Worm (Caenorhabditis elegans) whole organism, late embryonic: Measurements from ENCODE around the gene F17A2.16.
"Not testable (repeated sequence)": the region's sequence is repeated elsewhere in the genome, so short reads cannot be mapped to it uniquely, and the experiment has no call there.

Experiments used
- C08G9.2 ChIP-seq: sonication (generic microtip); optimal IDR thresholded peaks from 2 replicates; lab custom pipeline; 2016; ENCODE audit warnings: mild to moderate bottlenecking, missing genetic modification characterization, moderate library complexity, missing compliant biosample characterization
- K02D7.2 ChIP-seq: sonication (generic microtip); optimal IDR thresholded peaks from 2 replicates; lab custom pipeline; 2017; ENCODE audit warnings: mild to moderate bottlenecking, missing genetic modification characterization, missing compliant biosample characterization
- T23F11.4 ChIP-seq: fragments of 200-800 bp; sonication (Bioruptor generic); optimal IDR thresholded peaks from 2 replicates; lab custom pipeline; 2018; ENCODE audit warnings: mild to moderate bottlenecking, missing genetic modification characterization, missing compliant biosample characterization
- Y22D7AL.16 ChIP-seq: sonication (generic microtip); optimal IDR thresholded peaks from 2 replicates; lab custom pipeline; 2016; ENCODE audit warnings: missing genetic modification characterization, missing compliant biosample characterization
- ahr-1 ChIP-seq: sonication (generic microtip); optimal IDR thresholded peaks from 2 replicates; lab custom pipeline; 2016; ENCODE audit warnings: missing genetic modification characterization, missing compliant biosample characterization
- ama-1 ChIP-seq: fragments of 150-350 bp; optimal IDR thresholded peaks from 2 replicates; lab custom pipeline; 2014
- ceh-18 ChIP-seq: sonication (generic microtip); optimal IDR thresholded peaks from 2 replicates; lab custom pipeline; 2016; ENCODE audit warnings: missing genetic modification characterization, missing compliant biosample characterization
- ceh-19 ChIP-seq: fragments of 200-800 bp; sonication (Bioruptor generic); optimal IDR thresholded peaks from 2 replicates; lab custom pipeline; 2018; ENCODE audit warnings: mild to moderate bottlenecking, missing genetic modification characterization, missing compliant biosample characterization
- ceh-24 ChIP-seq: sonication (generic microtip); optimal IDR thresholded peaks from 2 replicates; lab custom pipeline; 2016; ENCODE audit warnings: mild to moderate bottlenecking, missing genetic modification characterization, missing compliant biosample characterization
- ceh-30 ChIP-seq: fragments of 150-350 bp; optimal IDR thresholded peaks from 2 replicates; lab custom pipeline; 2014; ENCODE audit warnings: missing biosample characterization, missing genetic modification characterization
- ceh-31 ChIP-seq: sonication (generic microtip); optimal IDR thresholded peaks from 2 replicates; lab custom pipeline; 2016; ENCODE audit warnings: missing genetic modification characterization, missing compliant biosample characterization
- ceh-48 ChIP-seq: sonication (generic microtip); optimal IDR thresholded peaks from 2 replicates; lab custom pipeline; 2016; ENCODE audit warnings: missing genetic modification characterization, inconsistent platforms, missing compliant biosample characterization
- che-1 ChIP-seq: sonication (generic microtip); optimal IDR thresholded peaks from 2 replicates; lab custom pipeline; 2016; ENCODE audit warnings: mild to moderate bottlenecking, missing genetic modification characterization, missing compliant biosample characterization
- elt-4 ChIP-seq: sonication (generic microtip); optimal IDR thresholded peaks from 2 replicates; lab custom pipeline; 2016; ENCODE audit warnings: missing genetic modification characterization, missing compliant biosample characterization
- ets-4 ChIP-seq: sonication (generic microtip); optimal IDR thresholded peaks from 2 replicates; lab custom pipeline; 2016; ENCODE audit warnings: missing genetic modification characterization, missing compliant biosample characterization
- fax-1 ChIP-seq: sonication (generic microtip); optimal IDR thresholded peaks from 2 replicates; lab custom pipeline; 2016; ENCODE audit warnings: missing genotype, missing genetic modification characterization, missing compliant biosample characterization
- fkh-10 ChIP-seq: fragments of 150-350 bp; optimal IDR thresholded peaks from 2 replicates; lab custom pipeline; 2014; ENCODE audit warnings: missing biosample characterization, missing genetic modification reagents, missing genetic modification characterization
- gmeb-2 ChIP-seq: sonication (generic microtip); optimal IDR thresholded peaks from 2 replicates; lab custom pipeline; 2016; ENCODE audit warnings: missing genetic modification characterization, inconsistent platforms, missing compliant biosample characterization
- hlh-13 ChIP-seq: fragments of 200-800 bp; sonication (Bioruptor generic); optimal IDR thresholded peaks from 2 replicates; lab custom pipeline; 2018; ENCODE audit warnings: mild to moderate bottlenecking, missing genetic modification characterization, missing compliant biosample characterization
- hlh-6 ChIP-seq: sonication (generic microtip); optimal IDR thresholded peaks from 2 replicates; lab custom pipeline; 2016; ENCODE audit warnings: missing genotype, missing genetic modification characterization, missing compliant biosample characterization
- hlh-8 ChIP-seq: sonication (generic microtip); optimal IDR thresholded peaks from 2 replicates; lab custom pipeline; 2016; ENCODE audit warnings: missing genotype, missing genetic modification characterization, missing compliant biosample characterization
- madf-2 ChIP-seq: sonication (generic microtip); optimal IDR thresholded peaks from 2 replicates; lab custom pipeline; 2017; ENCODE audit warnings: missing genetic modification characterization, missing compliant biosample characterization
- mec-3 ChIP-seq: sonication (generic microtip); optimal IDR thresholded peaks from 2 replicates; lab custom pipeline; 2016; ENCODE audit warnings: borderline replicate concordance, missing genetic modification characterization, missing compliant biosample characterization
- nfya-1 ChIP-seq: sonication (generic microtip); optimal IDR thresholded peaks from 2 replicates; lab custom pipeline; 2017; ENCODE audit warnings: missing genetic modification characterization, mild to moderate bottlenecking, missing compliant biosample characterization, antibody characterized with exemption, moderate library complexity
- nhr-11 ChIP-seq: fragments of 150-350 bp; optimal IDR thresholded peaks from 2 replicates; lab custom pipeline; 2014; ENCODE audit warnings: missing biosample characterization, missing genetic modification characterization
- nhr-232 ChIP-seq: sonication (generic microtip); optimal IDR thresholded peaks from 2 replicates; lab custom pipeline; 2016; ENCODE audit warnings: missing genetic modification characterization, missing compliant biosample characterization
- npax-4 ChIP-seq: sonication (generic microtip); optimal IDR thresholded peaks from 2 replicates; lab custom pipeline; 2016; ENCODE audit warnings: missing genetic modification characterization, missing compliant biosample characterization
- pax-1 ChIP-seq: fragments of 150-350 bp; optimal IDR thresholded peaks from 2 replicates; lab custom pipeline; 2014; ENCODE audit warnings: missing biosample characterization, missing genetic modification characterization
- pha-2 ChIP-seq: sonication (generic microtip); optimal IDR thresholded peaks from 2 replicates; lab custom pipeline; 2017; ENCODE audit warnings: mild to moderate bottlenecking, missing genetic modification characterization, missing compliant biosample characterization
- ref-2 ChIP-seq: sonication (generic microtip); optimal IDR thresholded peaks from 2 replicates; lab custom pipeline; 2016; ENCODE audit warnings: missing genetic modification characterization, missing compliant biosample characterization
- rnt-1 ChIP-seq: sonication (generic microtip); optimal IDR thresholded peaks from 2 replicates; lab custom pipeline; 2016; ENCODE audit warnings: missing genetic modification characterization, missing compliant biosample characterization
- sdc-2 ChIP-seq: sonication (generic microtip); optimal IDR thresholded peaks from 2 replicates; lab custom pipeline; 2016; ENCODE audit warnings: missing genotype, missing genetic modification characterization, missing compliant biosample characterization
- sox-4 ChIP-seq: sonication (generic microtip); optimal IDR thresholded peaks from 2 replicates; lab custom pipeline; 2017; ENCODE audit warnings: mild to moderate bottlenecking, missing genetic modification characterization, inconsistent platforms, missing compliant biosample characterization
- syd-9 ChIP-seq: sonication (generic microtip); optimal IDR thresholded peaks from 2 replicates; lab custom pipeline; 2016; ENCODE audit warnings: mild to moderate bottlenecking, missing genetic modification characterization, moderate library complexity, missing compliant biosample characterization
- tbx-2 ChIP-seq: sonication (generic microtip); optimal IDR thresholded peaks from 2 replicates; lab custom pipeline; 2016; ENCODE audit warnings: missing genetic modification characterization, missing compliant biosample characterization
- tbx-7 ChIP-seq: sonication (generic microtip); optimal IDR thresholded peaks from 2 replicates; lab custom pipeline; 2016; ENCODE audit warnings: missing genotype, missing genetic modification characterization, missing compliant biosample characterization
- unc-3 ChIP-seq, 2 experiments: fragments of 200-800 bp in 1 of 2; sonication (Bioruptor generic) in 1 of 2; sonication (generic microtip) in 1 of 2; conservative IDR thresholded peaks in 1 of 2; optimal IDR thresholded peaks in 1 of 2; 2 replicates each; pipeline versions ENCODE4 v1.3.6 to Lab custom; 2016 to 2022; ENCODE audit warnings: missing compliant biosample characterization in 2 of 2, missing genetic modification characterization in 2 of 2, missing genetic modification reagents in 1 of 2
- unc-55 ChIP-seq: sonication (generic microtip); optimal IDR thresholded peaks from 2 replicates; lab custom pipeline; 2017; ENCODE audit warnings: missing biosample characterization, missing genetic modification reagents, missing genetic modification characterization
- ztf-16 ChIP-seq: sonication (generic microtip); optimal IDR thresholded peaks from 2 replicates; lab custom pipeline; 2017; ENCODE audit warnings: missing genetic modification characterization, missing compliant biosample characterization

The F17A2.16 gene

DNA sequence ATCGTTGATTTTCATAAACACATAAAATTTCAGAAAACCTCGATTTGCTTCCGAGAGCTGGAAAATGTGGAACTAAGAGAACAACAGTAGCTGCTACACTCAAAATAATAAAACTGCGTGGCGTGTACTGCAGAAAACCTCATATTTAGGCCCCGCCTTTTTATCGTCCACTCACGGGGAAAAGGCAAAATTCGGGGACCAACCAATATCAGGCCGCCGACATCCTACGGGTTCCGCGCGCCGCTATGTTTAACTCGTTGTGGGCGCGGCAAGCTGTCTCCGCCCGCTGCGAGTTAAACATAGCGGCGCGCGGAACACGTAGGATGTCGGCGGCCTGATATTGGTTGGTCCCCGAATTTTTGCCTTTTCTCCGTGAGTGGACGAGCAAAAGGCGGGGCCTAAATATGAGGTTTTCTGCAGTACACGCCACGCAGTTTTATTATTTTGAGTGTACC is at the start of gene F17A2.16:
Gene F17A2.16, plus strand, starts transcription at position 405 of the 455 bp plus-strand sequence.
- not testable (repeated sequence) for TF ChIP-seq ceh-30; ceh-48 (tag; lab: Kevin White, UChicago); tbx-7 (tag; lab: Kevin White, UChicago)

ce11 chrX:12260381-12260931 is 47.8 kb upstream of the F17A2.16 start, which contains the start of gene E01G6.1:
E01G6.1 (plus strand) TSS chrX:12260881.
- TF ChIP-seq pax-1 (tag; lab: Kevin White, UChicago) (no peak), sox-4 (tag; lab: Kevin White, UChicago) (no peak), ceh-48 (tag; lab: Kevin White, UChicago) (no peak)

DNA sequence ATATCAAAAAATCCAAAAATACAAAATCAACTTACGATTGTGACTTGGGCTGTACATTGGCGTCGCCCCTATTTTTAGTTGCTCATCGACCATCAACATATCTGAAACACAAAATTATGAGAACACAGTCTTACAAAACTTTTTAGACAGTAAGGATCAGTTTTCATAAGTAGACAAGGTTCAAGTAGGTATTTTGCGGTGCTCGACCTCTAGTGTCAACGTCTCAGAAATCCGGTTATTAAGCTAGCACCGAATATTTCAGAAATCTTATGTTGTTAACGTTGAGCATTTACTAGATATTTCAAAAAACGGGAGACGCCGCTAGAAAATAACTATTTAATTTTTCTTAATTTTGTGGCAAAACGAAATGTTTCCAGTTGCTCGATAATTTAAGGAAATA is 37.4 kb upstream of the F17A2.16 start, which contains the start of gene otpl-8:
Gene otpl-8, minus strand, starts transcription at position 101 of the 400 bp plus-strand sequence.
- TF ChIP-seq ceh-31 (tag; lab: Kevin White, UChicago), result no peak
- TF ChIP-seq ama-1 (lab: Kevin White, UChicago), result no peak
- no peak for TF ChIP-seq K02D7.2 (tag; lab: Kevin White, UChicago)
- TF ChIP-seq ceh-24 (tag; lab: Kevin White, UChicago), result no peak
- no peak for TF ChIP-seq fkh-10 (GFP tag; lab: Kevin White, UChicago)
- no peak for TF ChIP-seq tbx-7 (tag; lab: Kevin White, UChicago)
- no peak for TF ChIP-seq sdc-2 (tag; lab: Kevin White, UChicago)
- TF ChIP-seq gmeb-2, result no peak
- no peak for TF ChIP-seq ref-2
- TF ChIP-seq hlh-8, result no peak
- no peak for TF ChIP-seq che-1 (tag; lab: Kevin White, UChicago)
- TF ChIP-seq pax-1 (tag; lab: Kevin White, UChicago), result no peak
- no peak for TF ChIP-seq hlh-6 (tag; lab: Kevin White, UChicago)
- TF ChIP-seq pha-2 (tag; lab: Kevin White, UChicago), result no peak
- TF ChIP-seq nfya-1 (tag; lab: Kevin White, UChicago), result no peak
- no peak for TF ChIP-seq madf-2
- no peak for TF ChIP-seq mec-3 (tag; lab: Kevin White, UChicago)
- no peak for TF ChIP-seq hlh-13 (GFP tag; lab: Kevin White, UChicago)
- TF ChIP-seq Y22D7AL.16, result no peak

DNA sequence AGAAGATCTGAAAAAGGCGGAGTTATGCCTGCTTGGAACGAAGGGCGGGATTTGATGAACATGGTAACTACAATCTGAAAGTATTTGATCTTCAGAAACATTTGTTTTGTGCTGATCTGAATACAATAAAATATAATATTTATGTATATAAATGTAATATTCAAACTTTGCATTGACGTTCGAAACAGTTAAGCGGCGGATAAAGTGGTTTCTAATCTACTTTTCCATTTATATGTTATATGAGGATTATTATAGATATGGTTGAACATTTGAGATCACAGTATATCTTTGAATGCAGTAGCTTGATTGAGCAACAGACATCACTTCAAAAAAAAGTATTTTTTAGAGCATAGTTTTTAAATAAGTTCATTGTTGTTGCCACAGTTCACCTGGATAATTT is 34.4 kb upstream of the F17A2.16 start, which contains the start of gene H19J13.2:
Gene H19J13.2, minus strand, starts transcription at position 101 of the 400 bp plus-strand sequence.
- no peak for TF ChIP-seq K02D7.2 (tag; lab: Kevin White, UChicago)
- no peak for TF ChIP-seq elt-4 (tag; lab: Kevin White, UChicago)
- TF ChIP-seq ceh-18 (tag; lab: Kevin White, UChicago), result no peak
- no peak for TF ChIP-seq nhr-232
- no peak for TF ChIP-seq ztf-16 (tag; lab: Kevin White, UChicago)

DNA sequence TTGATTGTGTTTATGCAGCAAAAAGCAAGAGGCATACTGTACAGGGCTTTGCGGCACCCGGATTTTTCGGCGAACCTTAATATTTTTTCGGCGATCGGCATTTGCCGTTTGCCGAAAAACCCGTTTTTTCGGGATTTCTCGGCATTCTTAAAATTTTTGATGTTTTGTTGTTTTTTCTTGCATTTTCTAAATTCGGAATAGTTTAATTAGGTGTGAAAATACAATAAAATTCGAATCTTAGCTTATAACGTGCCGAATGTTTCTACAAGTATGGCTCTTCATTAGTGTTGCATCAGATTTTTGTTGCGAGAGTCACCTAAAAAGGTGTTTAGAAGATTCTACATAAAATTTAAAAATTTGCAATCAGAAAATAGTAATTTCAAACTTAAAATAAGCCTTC is 32.7 kb upstream of the F17A2.16 start, which contains the start of gene C04B4.6:
Gene C04B4.6, minus strand, starts transcription at position 101 of the 400 bp plus-strand sequence.
- TF ChIP-seq T23F11.4 (GFP tag; lab: Kevin White, UChicago) (no peak), unc-3 (GFP tag; conservative IDR thresholded peaks at IDR 0.05; lab: Robert Waterston, UW) (no peak), unc-3 (tag; optimal IDR thresholded peaks at IDR 0.05; lab: Kevin White, UChicago) (no peak), syd-9 (tag; lab: Kevin White, UChicago) (no peak), ama-1 (lab: Kevin White, UChicago) (no peak), pax-1 (tag; lab: Kevin White, UChicago) (no peak), C08G9.2 (tag; lab: Kevin White, UChicago) (no peak), ceh-19 (GFP tag; lab: Kevin White, UChicago) (no peak), hlh-8 (no peak), K02D7.2 (tag; lab: Kevin White, UChicago) (no peak), npax-4 (no peak), unc-55 (GFP tag; lab: Kevin White, UChicago) (no peak), nhr-11 (tag; lab: Kevin White, UChicago) (no peak), ets-4 (tag; lab: Kevin White, UChicago) (no peak), gmeb-2 (no peak), fax-1 (tag; lab: Kevin White, UChicago) (no peak), tbx-2 (tag; lab: Kevin White, UChicago) (no peak), ahr-1 (tag; lab: Kevin White, UChicago) (no peak), hlh-6 (tag; lab: Kevin White, UChicago) (no peak), rnt-1 (tag; lab: Kevin White, UChicago) (no peak)
